Comparison of ENCODE assay signal across 7 worm cellular contexts in genomic region chrV:20879069-20879667, ce11.
TF ChIP-seq lines count a peak whose summit lies in the region.

Gene unc-80 (plus strand): TSS chrV:20879601.

TF ChIP-seq in whole organism, L1 larva, 84 proteins besides CTCF, POLR2A, EP300 and RAD21 (continues in another document):
- TF ChIP-seq ama-1 (optimal IDR thresholded peaks at IDR 0.05; lab: Kevin White, UChicago): no peak
- peak; percentile 56 for TF ChIP-seq swsn-7 (tag; optimal IDR thresholded peaks at IDR 0.05; lab: Kevin White, UChicago)
- peak; percentile 11 for TF ChIP-seq lin-15B (tag; optimal IDR thresholded peaks at IDR 0.05; lab: Kevin White, UChicago)
- TF ChIP-seq nhr-47 (tag; optimal IDR thresholded peaks at IDR 0.05; lab: Kevin White, UChicago): peak; percentile 54
- no peak for TF ChIP-seq hlh-4 (tag; optimal IDR thresholded peaks at IDR 0.05; lab: Kevin White, UChicago)
- peak in 1 of 2 experiments; percentile 32 for TF ChIP-seq lin-35 (GFP tag; optimal IDR thresholded peaks at IDR 0.05; lab: Kevin White, UChicago)
- no peak for TF ChIP-seq C34B4.2 (tag; optimal IDR thresholded peaks at IDR 0.05; lab: Kevin White, UChicago)
- TF ChIP-seq irx-1 (tag; optimal IDR thresholded peaks at IDR 0.05; lab: Kevin White, UChicago): peak; percentile 11
- peak; percentile 23 to 53 (median 31) for TF ChIP-seq ceh-82 (tag; optimal IDR thresholded peaks at IDR 0.05; lab: Kevin White, UChicago)
- no peak for TF ChIP-seq nhr-237 (tag; optimal IDR thresholded peaks at IDR 0.05; lab: Kevin White, UChicago)
- TF ChIP-seq skn-1 (tag; optimal IDR thresholded peaks at IDR 0.05; lab: Kevin White, UChicago): peak; percentile 2
- no peak for TF ChIP-seq sox-4 (tag; optimal IDR thresholded peaks at IDR 0.05; lab: Kevin White, UChicago)
- no peak for TF ChIP-seq lin-39 (tag; optimal IDR thresholded peaks at IDR 0.05; lab: Kevin White, UChicago)

TF ChIP-seq in whole organism, L2 larva, 48 proteins besides CTCF, POLR2A, EP300 and RAD21 (continues in another document):
- no peak for TF ChIP-seq skn-1 (tag; optimal IDR thresholded peaks at IDR 0.05; lab: Kevin White, UChicago)
- no peak for TF ChIP-seq nhr-25 (tag; optimal IDR thresholded peaks at IDR 0.05; lab: Kevin White, UChicago)
- no peak for TF ChIP-seq unc-39 (tag; optimal IDR thresholded peaks at IDR 0.05; lab: Kevin White, UChicago)
- TF ChIP-seq R02D3.7 (tag; optimal IDR thresholded peaks at IDR 0.05; lab: Kevin White, UChicago): no peak
- TF ChIP-seq gmeb-1 (tag; optimal IDR thresholded peaks at IDR 0.05; lab: Kevin White, UChicago): no peak
- TF ChIP-seq mdl-1 (tag; optimal IDR thresholded peaks at IDR 0.05; lab: Kevin White, UChicago): no peak
- no peak for TF ChIP-seq ceh-16 (tag; optimal IDR thresholded peaks at IDR 0.05; lab: Kevin White, UChicago)
- TF ChIP-seq mab-5 (tag; optimal IDR thresholded peaks at IDR 0.05; lab: Kevin White, UChicago): no peak
- peak; percentile 27 for TF ChIP-seq snpc-4 (tag; optimal IDR thresholded peaks at IDR 0.05; lab: Kevin White, UChicago)
- peak; percentile 80 for TF ChIP-seq crh-2 (tag; optimal IDR thresholded peaks at IDR 0.05; lab: Kevin White, UChicago)
- peak; percentile 83 for TF ChIP-seq zag-1 (tag; optimal IDR thresholded peaks at IDR 0.05; lab: Kevin White, UChicago)
- TF ChIP-seq C34F6.9 (tag; optimal IDR thresholded peaks at IDR 0.05; lab: Kevin White, UChicago): peak; percentile 82
- TF ChIP-seq nhr-77 (tag; optimal IDR thresholded peaks at IDR 0.05; lab: Kevin White, UChicago): no peak
- no peak for TF ChIP-seq ztf-1 (GFP tag; conservative IDR thresholded peaks at IDR 0.05; lab: Robert Waterston, UW)

TF ChIP-seq in whole organism, L3 larva, 47 proteins besides CTCF, POLR2A, EP300 and RAD21 (continues in another document):
- TF ChIP-seq ceh-82 (tag; optimal IDR thresholded peaks at IDR 0.05; lab: Kevin White, UChicago) (no peak), fkh-10 (GFP tag; optimal IDR thresholded peaks at IDR 0.05; lab: Kevin White, UChicago) (peak; percentile 4), ceh-9 (tag; optimal IDR thresholded peaks at IDR 0.05; lab: Kevin White, UChicago) (no peak), pqm-1 (tag; optimal IDR thresholded peaks at IDR 0.05; lab: Kevin White, UChicago) (peak; percentile 11), nfya-1 (tag; optimal IDR thresholded peaks at IDR 0.05; lab: Kevin White, UChicago; ENCODE audit: insufficient read depth) (peak; percentile 81), elt-1 (tag; optimal IDR thresholded peaks at IDR 0.05; lab: Kevin White, UChicago) (peak; percentile 2), aly-2 (tag; optimal IDR thresholded peaks at IDR 0.05; lab: Kevin White, UChicago) (no peak), skn-1 (tag; optimal IDR thresholded peaks at IDR 0.05; lab: Kevin White, UChicago) (peak; percentile 32), lin-15B (tag; optimal IDR thresholded peaks at IDR 0.05; lab: Kevin White, UChicago) (peak; percentile 31), hmg-11 (tag; optimal IDR thresholded peaks at IDR 0.05; lab: Kevin White, UChicago) (peak; percentile 63), egl-5 (tag; optimal IDR thresholded peaks at IDR 0.05; lab: Kevin White, UChicago) (peak; percentile 81), nhr-77 (tag; optimal IDR thresholded peaks at IDR 0.05; lab: Kevin White, UChicago) (no peak), eor-1 (tag; optimal IDR thresholded peaks at IDR 0.05; lab: Kevin White, UChicago) (no peak), lin-39 (tag; optimal IDR thresholded peaks at IDR 0.05; lab: Kevin White, UChicago) (peak; percentile 51)

TF ChIP-seq in whole organism, L4 larva, 104 proteins besides CTCF, POLR2A, EP300 and RAD21 (continues in another document):
- TF ChIP-seq lsy-2 (tag; optimal IDR thresholded peaks at IDR 0.05; lab: Kevin White, UChicago): peak in 1 of 2 experiments; percentile 69
- TF ChIP-seq madf-9 (GFP tag; conservative IDR thresholded peaks at IDR 0.05; lab: Robert Waterston, UW): no peak
- TF ChIP-seq fkh-10 (GFP tag; optimal IDR thresholded peaks at IDR 0.05; lab: Kevin White, UChicago): peak; percentile 87
- TF ChIP-seq hmg-1.1 (GFP tag; IDR thresholded peaks at IDR 0.05; lab: Robert Waterston, UW): peak; percentile 66
- no peak for TF ChIP-seq hif-1 (tag; optimal IDR thresholded peaks at IDR 0.05; lab: Kevin White, UChicago)
- TF ChIP-seq F37D6.2 (tag; optimal IDR thresholded peaks at IDR 0.05; lab: Kevin White, UChicago): peak; percentile 25
- peak; percentile 62 for TF ChIP-seq rbr-2 (tag; optimal IDR thresholded peaks at IDR 0.05; lab: Kevin White, UChicago)
- peak; percentile 5 for TF ChIP-seq nhr-48 (tag; optimal IDR thresholded peaks at IDR 0.05; lab: Kevin White, UChicago)
- peak; percentile 2 for TF ChIP-seq dpl-1 (GFP tag; optimal IDR thresholded peaks at IDR 0.05; lab: Kevin White, UChicago)
- peak; percentile 8 for TF ChIP-seq hlh-30 (tag; optimal IDR thresholded peaks at IDR 0.05; lab: Kevin White, UChicago; ENCODE audit: insufficient read depth)
- peak; percentile 71 for TF ChIP-seq mep-1 (tag; optimal IDR thresholded peaks at IDR 0.05; lab: Kevin White, UChicago)
- TF ChIP-seq unc-62 (GFP tag; optimal IDR thresholded peaks at IDR 0.05 in 1 of 2; lab: Kevin White, UChicago): peak in 1 of 2 experiments; percentile 89
- no peak for TF ChIP-seq unc-62 (tag; optimal IDR thresholded peaks at IDR 0.05; lab: Kevin White, UChicago)
- no peak for TF ChIP-seq egl-27 (tag; optimal IDR thresholded peaks at IDR 0.05; lab: Kevin White, UChicago)

TF ChIP-seq in whole organism, late embryonic, 69 proteins besides CTCF, POLR2A, EP300 and RAD21 (continues in another document):
- peak; percentile 76 for TF ChIP-seq unc-42 (tag; optimal IDR thresholded peaks at IDR 0.05; lab: Kevin White, UChicago)
- no peak for TF ChIP-seq mec-3 (tag; optimal IDR thresholded peaks at IDR 0.05; lab: Kevin White, UChicago; ENCODE audit: borderline replicate concordance)
- no peak for TF ChIP-seq gmeb-2 (tag; optimal IDR thresholded peaks at IDR 0.05; lab: Kevin White, UChicago)
- TF ChIP-seq lin-11 (tag; optimal IDR thresholded peaks at IDR 0.05; lab: Kevin White, UChicago): no peak
- TF ChIP-seq nhr-11 (tag; optimal IDR thresholded peaks at IDR 0.05; lab: Kevin White, UChicago): peak; percentile 71
- peak; percentile 12 for TF ChIP-seq ceh-48 (tag; optimal IDR thresholded peaks at IDR 0.05; lab: Kevin White, UChicago)
- TF ChIP-seq ceh-14 (tag; optimal IDR thresholded peaks at IDR 0.05; lab: Kevin White, UChicago): peak; percentile 55
- TF ChIP-seq fkh-10 (GFP tag; optimal IDR thresholded peaks at IDR 0.05; lab: Kevin White, UChicago): no peak
- peak; percentile 53 for TF ChIP-seq tbx-2 (tag; optimal IDR thresholded peaks at IDR 0.05; lab: Kevin White, UChicago)
- no peak for TF ChIP-seq ahr-1 (tag; optimal IDR thresholded peaks at IDR 0.05; lab: Kevin White, UChicago)
- peak; percentile 44 for TF ChIP-seq nfya-1 (tag; optimal IDR thresholded peaks at IDR 0.05; lab: Kevin White, UChicago)
- TF ChIP-seq ceh-18 (tag; optimal IDR thresholded peaks at IDR 0.05; lab: Kevin White, UChicago): peak; percentile 47
- TF ChIP-seq tbx-7 (tag; optimal IDR thresholded peaks at IDR 0.05; lab: Kevin White, UChicago): no peak
- TF ChIP-seq dve-1 (tag; optimal IDR thresholded peaks at IDR 0.05; lab: Kevin White, UChicago): no peak

TF ChIP-seq in whole organism, mixed stage, embryonic, 35 proteins besides CTCF, POLR2A, EP300 and RAD21:
- TF ChIP-seq nhr-76 (tag; optimal IDR thresholded peaks at IDR 0.05; lab: Kevin White, UChicago): no peak
- TF ChIP-seq mab-5 (tag; optimal IDR thresholded peaks at IDR 0.05; lab: Kevin White, UChicago): no peak
- TF ChIP-seq ces-1 (GFP tag; optimal IDR thresholded peaks at IDR 0.05; lab: Kevin White, UChicago): peak; percentile 84
- no peak for TF ChIP-seq hlh-1 (tag; optimal IDR thresholded peaks at IDR 0.05; lab: Kevin White, UChicago)
- TF ChIP-seq unc-120 (tag; optimal IDR thresholded peaks at IDR 0.05; lab: Kevin White, UChicago; ENCODE audit: poor library complexity, severe bottlenecking): peak; percentile 8
- peak; percentile 6 for TF ChIP-seq mep-1 (tag; optimal IDR thresholded peaks at IDR 0.05; lab: Kevin White, UChicago)
TF ChIP-seq in whole organism, mixed stage, embryonic: peak in this region for 3.

TF ChIP-seq in whole organism, young adult, 124 proteins besides CTCF, POLR2A, EP300 and RAD21:
- TF ChIP-seq hmg-1.2 (GFP tag; IDR thresholded peaks at IDR 0.05; lab: Robert Waterston, UW): peak; percentile 58; the same call in 1 of the 2 replicates
- TF ChIP-seq zim-3 (tag; optimal IDR thresholded peaks at IDR 0.05; lab: Kevin White, UChicago): no peak
- TF ChIP-seq K12H6.12 (tag; optimal IDR thresholded peaks at IDR 0.05; lab: Kevin White, UChicago): peak; percentile 47
- TF ChIP-seq lin-35 (GFP tag; optimal IDR thresholded peaks at IDR 0.05; lab: Kevin White, UChicago): peak in 1 of 3 experiments; percentile 44
